Fruit fly (Drosophila melanogaster) whole organism: ENCODE results near the gene Plc21C.

Source experiments
- CG8478 ChIP-seq: fragments of >200 bp; optimal IDR thresholded peaks from 2 replicates; lab custom pipeline; 2018; ENCODE audit warnings: inconsistent platforms
- Dll ChIP-seq: fragments of >200 bp; optimal IDR thresholded peaks from 2 replicates; lab custom pipeline; 2017
- EcR ChIP-seq, 2 experiments: fragments of >200 bp; optimal IDR thresholded peaks; 2 replicates each; lab custom pipeline; 2017; ENCODE audit warnings: missing biosample characterization in 2 of 2, missing genetic modification characterization in 2 of 2, missing genetic modification reagents in 2 of 2
- pan ChIP-seq: fragments of >200 bp; optimal IDR thresholded peaks from 2 replicates; lab custom pipeline; 2017
- psq ChIP-seq: fragments of >200 bp; optimal IDR thresholded peaks from 2 replicates; lab custom pipeline; 2017
- usp ChIP-seq: fragments of >200 bp; optimal IDR thresholded peaks from 2 replicates; lab custom pipeline; 2017; ENCODE audit warnings: missing biosample characterization, missing genetic modification characterization, mixed read lengths

Plc21C gene

dm6 chr2L:322915-323314, 17.2 kb downstream of the Plc21C start:
- no peak for TF ChIP-seq pan (lab: Kevin White, UChicago)
- no peak for TF ChIP-seq EcR (GFP tag; optimal IDR thresholded peaks at IDR 0.05; lab: Kevin White, UChicago)
- TF ChIP-seq Dll (lab: Kevin White, UChicago), result no peak
- TF ChIP-seq usp (GFP tag; lab: Kevin White, UChicago), result no peak

- TF ChIP-seq usp (GFP tag; lab: Kevin White, UChicago) (no peak), pan (lab: Kevin White, UChicago) (no peak), EcR (GFP tag; optimal IDR thresholded peaks at IDR 0.05; lab: Kevin White, UChicago) (no peak), psq (lab: Kevin White, UChicago) (no peak), CG8478 (no peak), Dll (lab: Kevin White, UChicago) (no peak)
Observed at dm6 chr2L:329661-330060, 23.9 kb downstream of the Plc21C start, which contains the start of gene CG43755. TSS of gene CG43755 (minus strand) at chr2L:329761.

DNA sequence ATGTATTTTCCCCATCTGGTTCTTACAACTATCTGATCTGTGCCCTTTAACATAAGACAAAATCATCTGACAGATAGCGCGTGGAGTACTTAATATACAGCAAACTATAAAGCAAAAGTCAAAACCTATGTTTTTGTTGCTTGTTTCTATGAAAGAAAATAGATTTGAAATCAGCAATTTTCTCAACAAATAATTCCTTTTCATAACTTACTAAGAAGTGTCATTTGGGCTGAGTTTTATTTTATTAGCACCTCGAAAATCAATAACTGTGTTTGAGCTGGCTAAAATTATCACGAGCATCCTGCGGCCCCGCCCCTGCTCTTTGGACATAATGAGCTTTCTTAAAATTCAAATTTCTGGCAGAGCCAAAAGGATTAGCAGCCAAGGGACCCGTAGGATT, 26.5 kb downstream of the Plc21C start, which contains the start of gene CG31921:
TSS of gene CG31921 (minus strand) at position 101 of the 400 bp plus-strand sequence.
- TF ChIP-seq EcR (GFP tag; optimal IDR thresholded peaks at IDR 0.05; lab: Kevin White, UChicago) (no peak), Dll (lab: Kevin White, UChicago) (no peak), psq (lab: Kevin White, UChicago) (no peak), CG8478 (no peak), pan (lab: Kevin White, UChicago) (no peak), usp (GFP tag; lab: Kevin White, UChicago) (no peak)

- TF ChIP-seq usp (GFP tag; lab: Kevin White, UChicago) (no peak), Dll (lab: Kevin White, UChicago) (no peak), pan (lab: Kevin White, UChicago) (no peak), psq (lab: Kevin White, UChicago) (no peak), CG8478 (no peak), EcR (GFP tag; optimal IDR thresholded peaks at IDR 0.05; lab: Kevin White, UChicago) (no peak)
Observed at dm6 chr2L:346781-347180, 41.0 kb downstream of the Plc21C start.

dm6 chr2L:347604-348003, 41.9 kb downstream of the Plc21C start:
- TF ChIP-seq Dll (lab: Kevin White, UChicago) (no peak), psq (lab: Kevin White, UChicago) (no peak), CG8478 (no peak), pan (lab: Kevin White, UChicago) (no peak), usp (GFP tag; lab: Kevin White, UChicago) (no peak), EcR (GFP tag; optimal IDR thresholded peaks at IDR 0.05; lab: Kevin White, UChicago) (no peak)

DNA sequence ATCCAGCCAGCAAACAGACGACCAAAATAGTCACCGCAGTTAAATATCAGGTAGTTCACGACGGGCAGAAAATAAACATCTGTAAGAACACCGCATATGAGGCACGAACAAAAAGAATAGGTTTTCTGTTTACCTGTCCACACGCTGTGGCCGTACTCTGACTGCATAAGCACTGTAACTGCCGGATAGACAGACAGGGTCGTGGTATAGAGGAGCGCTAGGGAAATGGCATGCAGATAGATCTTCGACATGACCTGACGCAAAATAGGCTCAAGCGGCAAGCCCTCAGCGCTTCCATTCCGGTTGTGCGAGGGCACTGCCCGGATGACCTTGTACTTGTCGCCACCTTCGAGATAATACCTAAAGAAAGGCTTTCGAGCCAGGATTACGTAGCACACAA, 50.5 kb downstream of the Plc21C start:
- TF ChIP-seq CG8478 (no peak), EcR (GFP tag; optimal IDR thresholded peaks at IDR 0.05; lab: Kevin White, UChicago) (no peak), usp (GFP tag; lab: Kevin White, UChicago) (no peak), Dll (lab: Kevin White, UChicago) (no peak), psq (lab: Kevin White, UChicago) (no peak), pan (lab: Kevin White, UChicago) (no peak)

dm6 chr2L:357556-358130, 51.9 kb downstream of the Plc21C start, which contains the start of gene Ent1:
TSS of gene Ent1 (minus strand) at chr2L:357874.
- TF ChIP-seq psq (lab: Kevin White, UChicago), result no peak
- no peak for TF ChIP-seq CG8478
- TF ChIP-seq pan (lab: Kevin White, UChicago), result no peak

DNA sequence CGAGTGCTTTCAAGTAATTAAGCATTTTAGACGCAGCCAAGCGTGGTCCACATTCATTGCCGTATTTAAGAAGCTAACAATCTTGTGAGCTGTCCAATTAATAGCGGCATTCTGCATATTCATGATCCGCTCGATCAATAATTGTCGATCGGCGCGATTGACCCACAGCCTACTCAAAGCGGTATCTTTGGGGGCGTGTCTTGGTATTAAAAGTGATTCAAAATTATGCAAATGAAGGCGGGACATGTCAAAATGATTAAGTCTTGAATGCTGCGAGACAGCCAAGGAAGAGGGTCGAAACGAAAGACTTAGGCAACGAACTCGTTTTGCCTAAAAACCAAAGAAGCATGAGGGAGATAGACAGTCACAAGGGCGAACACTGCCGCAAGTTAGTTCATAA, 61.1 kb downstream of the Plc21C start:
- TF ChIP-seq Dll (lab: Kevin White, UChicago), result no peak
- no peak for TF ChIP-seq CG8478
- no peak for TF ChIP-seq EcR (GFP tag; optimal IDR thresholded peaks at IDR 0.05; lab: Kevin White, UChicago)
- TF ChIP-seq pan (lab: Kevin White, UChicago), result no peak
- TF ChIP-seq usp (GFP tag; lab: Kevin White, UChicago), result no peak
- TF ChIP-seq psq (lab: Kevin White, UChicago), result no peak

- no peak for TF ChIP-seq Dll (lab: Kevin White, UChicago)
- TF ChIP-seq EcR (GFP tag; optimal IDR thresholded peaks at IDR 0.05; lab: Kevin White, UChicago), result no peak
- no peak for TF ChIP-seq psq (lab: Kevin White, UChicago)
- no peak for TF ChIP-seq usp (GFP tag; lab: Kevin White, UChicago)
Observed at dm6 chr2L:368398-369008, 62.8 kb downstream of the Plc21C start.

- TF ChIP-seq usp (GFP tag; lab: Kevin White, UChicago), result no peak
Observed at dm6 chr2L:369811-370210, 64.1 kb downstream of the Plc21C start.

- no peak for TF ChIP-seq usp (GFP tag; lab: Kevin White, UChicago)
- no peak for TF ChIP-seq CG8478
- no peak for TF ChIP-seq Dll (lab: Kevin White, UChicago)
- no peak for TF ChIP-seq psq (lab: Kevin White, UChicago)
- TF ChIP-seq EcR (GFP tag; optimal IDR thresholded peaks at IDR 0.05; lab: Kevin White, UChicago), result no peak
- no peak for TF ChIP-seq pan (lab: Kevin White, UChicago)
Observed at dm6 chr2L:371747-372146, 66.0 kb downstream of the Plc21C start.

DNA sequence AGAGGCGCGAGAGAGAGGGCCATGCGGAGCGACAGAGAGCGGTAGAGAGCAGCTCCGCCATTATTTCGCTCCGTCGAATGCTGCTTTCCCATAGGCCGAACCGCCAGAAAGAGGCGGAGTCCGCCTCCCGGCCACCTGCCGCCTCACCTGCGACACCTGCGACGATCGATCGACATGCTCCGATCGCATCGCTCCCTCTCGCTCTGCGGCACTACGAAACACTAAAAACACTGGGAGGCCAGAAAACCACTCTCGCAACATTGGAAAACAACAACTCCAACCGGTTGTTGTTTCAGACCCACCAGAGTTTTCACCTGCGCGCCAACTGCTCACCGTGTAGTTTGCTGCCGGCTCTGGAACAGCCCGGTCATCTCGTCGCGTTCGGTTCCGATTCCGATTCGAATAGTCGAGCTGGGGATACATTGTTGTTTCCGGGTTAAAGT, 72.1 kb downstream of the Plc21C start, which contains the start of gene al:
TSS of gene al (plus strand) at position 333 of the 443 bp plus-strand sequence.
- TF ChIP-seq psq (lab: Kevin White, UChicago) (no peak), Dll (lab: Kevin White, UChicago) (no peak), pan (lab: Kevin White, UChicago) (no peak), CG8478 (no peak), EcR (GFP tag; optimal IDR thresholded peaks at IDR 0.05; lab: Kevin White, UChicago) (no peak), usp (GFP tag; lab: Kevin White, UChicago) (no peak)
